Fruit fly (Drosophila melanogaster) whole organism, prepupa: ENCODE results near the gene CG16779.

Experiments used
- Blimp-1 ChIP-seq: fragments of 200-800 bp; sonication (Bioruptor generic); optimal IDR thresholded peaks from 3 replicates; lab custom pipeline; 2017; ENCODE audit warnings: missing biosample characterization, missing genetic modification characterization, mild to moderate bottlenecking, moderate library complexity, missing genetic modification reagents
- CG10631 ChIP-seq: fragments of 200-800 bp; sonication (Bioruptor generic); optimal IDR thresholded peaks from 2 replicates; lab custom pipeline; 2016; ENCODE audit warnings: missing biosample characterization, missing genetic modification characterization
- CG11294 ChIP-seq: fragments of 200-800 bp; sonication (Bioruptor generic); IDR thresholded peaks from 2 replicates; pipeline ENCODE4 v1.3.6; 2022; ENCODE audit warnings: missing biosample characterization, missing genetic modification characterization
- CG1621 ChIP-seq: fragments of 200-800 bp; sonication (Bioruptor generic); optimal IDR thresholded peaks from 3 replicates; lab custom pipeline; 2018; ENCODE audit warnings: missing biosample characterization, mild to moderate bottlenecking, missing genetic modification characterization
- CG16779 ChIP-seq: fragments of 200-800 bp; sonication (Bioruptor generic); optimal IDR thresholded peaks from 3 replicates; lab custom pipeline; 2017; ENCODE audit warnings: missing biosample characterization, mild to moderate bottlenecking, missing genetic modification characterization
- CG3032 ChIP-seq: fragments of 200-800 bp; optimal IDR thresholded peaks from 2 replicates; lab custom pipeline; 2019; ENCODE audit warnings: missing biosample characterization, mild to moderate bottlenecking, missing genetic modification characterization, moderate library complexity
- CG31627 ChIP-seq: fragments of 200-800 bp; sonication (Bioruptor generic); optimal IDR thresholded peaks from 3 replicates; lab custom pipeline; 2016; ENCODE audit warnings: missing biosample characterization, missing genetic modification characterization
- CG32006 ChIP-seq: fragments of 200-800 bp; sonication (Bioruptor generic); optimal IDR thresholded peaks from 3 replicates; lab custom pipeline; 2017; ENCODE audit warnings: missing biosample characterization, mild to moderate bottlenecking, missing genetic modification characterization
- CG34406 ChIP-seq: fragments of 200-800 bp; sonication (Bioruptor generic); optimal IDR thresholded peaks from 3 replicates; lab custom pipeline; 2016; ENCODE audit warnings: missing biosample characterization, missing genetic modification characterization
- CG3919 ChIP-seq: fragments of 200-800 bp; sonication (Bioruptor generic); optimal IDR thresholded peaks from 3 replicates; lab custom pipeline; 2016; ENCODE audit warnings: missing biosample characterization, missing genetic modification characterization
- CG4318 ChIP-seq: fragments of 200-800 bp; sonication (Bioruptor generic); optimal IDR thresholded peaks from 3 replicates; lab custom pipeline; 2017; ENCODE audit warnings: missing biosample characterization, mild to moderate bottlenecking, missing genetic modification characterization
- CG6163 ChIP-seq: fragments of 200-800 bp; sonication (Bioruptor generic); IDR thresholded peaks from 3 replicates; pipeline ENCODE4 v1.3.6; 2022; ENCODE audit warnings: missing biosample characterization, missing genetic modification characterization
- CG6276 ChIP-seq: fragments of 200-800 bp; sonication (Bioruptor generic); optimal IDR thresholded peaks from 2 replicates; lab custom pipeline; 2017; ENCODE audit warnings: missing biosample characterization, mild to moderate bottlenecking, missing genetic modification characterization
- CG6792 ChIP-seq: fragments of 200-800 bp; sonication (Bioruptor generic); optimal IDR thresholded peaks from 3 replicates; lab custom pipeline; 2016; ENCODE audit warnings: missing biosample characterization, missing genetic modification characterization
- CG6808 ChIP-seq: fragments of 200-800 bp; sonication (Bioruptor generic); optimal IDR thresholded peaks from 3 replicates; lab custom pipeline; 2017; ENCODE audit warnings: missing biosample characterization, missing genetic modification characterization, mild to moderate bottlenecking, moderate library complexity, missing genetic modification reagents
- CG6854 ChIP-seq: fragments of 200-800 bp; sonication (Bioruptor generic); optimal IDR thresholded peaks from 2 replicates; lab custom pipeline; 2017; ENCODE audit warnings: missing biosample characterization, mild to moderate bottlenecking, missing genetic modification characterization
- CG7368 ChIP-seq: fragments of 200-800 bp; sonication (Bioruptor generic); optimal IDR thresholded peaks from 3 replicates; lab custom pipeline; 2016; ENCODE audit warnings: missing biosample characterization, missing genetic modification characterization
- CG8119 ChIP-seq: fragments of 200-800 bp; sonication (Bioruptor generic); IDR thresholded peaks from 3 replicates; pipeline ENCODE4 v1.3.6; 2022; ENCODE audit warnings: missing biosample characterization, missing genetic modification characterization
- CG8319 ChIP-seq: fragments of 200-800 bp; sonication (Bioruptor generic); optimal IDR thresholded peaks from 3 replicates; lab custom pipeline; 2016; ENCODE audit warnings: missing biosample characterization, missing genetic modification characterization
- CG9139 ChIP-seq: fragments of 200-800 bp; sonication (Bioruptor generic); optimal IDR thresholded peaks from 3 replicates; lab custom pipeline; 2017; ENCODE audit warnings: missing biosample characterization, mild to moderate bottlenecking, missing genetic modification characterization
- Eip78C ChIP-seq: fragments of 200-800 bp; sonication (Bioruptor generic); peaks from one replicate; lab custom pipeline; 2016; ENCODE audit warnings: missing biosample characterization, missing genetic modification characterization
- Eip93F ChIP-seq: fragments of 200-800 bp; sonication (Bioruptor generic); optimal IDR thresholded peaks from 2 replicates; lab custom pipeline; 2016; ENCODE audit warnings: missing biosample characterization, mild to moderate bottlenecking, missing genetic modification characterization
- Ets21C ChIP-seq: fragments of 200-800 bp; sonication (Bioruptor generic); optimal IDR thresholded peaks from 3 replicates; lab custom pipeline; 2016; ENCODE audit warnings: missing biosample characterization, missing genetic modification characterization
- Hr39 ChIP-seq: fragments of 200-800 bp; sonication (Bioruptor generic); optimal IDR thresholded peaks from 2 replicates; lab custom pipeline; 2016; ENCODE audit warnings: missing biosample characterization, missing genetic modification characterization
- Hr4 ChIP-seq: fragments of 200-800 bp; sonication (Bioruptor generic); optimal IDR thresholded peaks from 3 replicates; lab custom pipeline; 2016; ENCODE audit warnings: missing biosample characterization, missing genetic modification characterization
- OdsH ChIP-seq: fragments of 200-800 bp; sonication (Bioruptor generic); optimal IDR thresholded peaks from 3 replicates; lab custom pipeline; 2016; ENCODE audit warnings: missing biosample characterization, missing genetic modification characterization
- Smox ChIP-seq: fragments of 200-800 bp; sonication (Bioruptor generic); optimal IDR thresholded peaks from 3 replicates; lab custom pipeline; 2016; ENCODE audit warnings: missing biosample characterization, missing genetic modification characterization
- Sox102F ChIP-seq: fragments of 200-800 bp; sonication (Bioruptor generic); optimal IDR thresholded peaks from 2 replicates; lab custom pipeline; 2016; ENCODE audit warnings: missing biosample characterization, mild to moderate bottlenecking, missing genetic modification characterization
- Sox15 ChIP-seq: fragments of 200-800 bp; sonication (Bioruptor generic); optimal IDR thresholded peaks from 3 replicates; lab custom pipeline; 2016; ENCODE audit warnings: missing biosample characterization, missing genetic modification characterization
- achi ChIP-seq: fragments of 200-800 bp; sonication (Bioruptor generic); optimal IDR thresholded peaks from 3 replicates; lab custom pipeline; 2016; ENCODE audit warnings: missing biosample characterization, missing genetic modification characterization
- acj6 ChIP-seq: fragments of 200-800 bp; sonication (Bioruptor generic); optimal IDR thresholded peaks from 3 replicates; lab custom pipeline; 2016; ENCODE audit warnings: missing biosample characterization, missing genetic modification characterization
- cyc ChIP-seq: fragments of 200-800 bp; sonication (Bioruptor generic); optimal IDR thresholded peaks from 3 replicates; lab custom pipeline; 2016; ENCODE audit warnings: missing biosample characterization, missing genetic modification characterization
- dac ChIP-seq: fragments of 200-800 bp; sonication (Bioruptor generic); optimal IDR thresholded peaks from 2 replicates; lab custom pipeline; 2017; ENCODE audit warnings: missing biosample characterization, mild to moderate bottlenecking, missing genetic modification characterization
- dsx ChIP-seq: fragments of 200-800 bp; optimal IDR thresholded peaks from 3 replicates; lab custom pipeline; 2019; ENCODE audit warnings: missing biosample characterization, mild to moderate bottlenecking, missing genetic modification characterization, moderate library complexity; ENCODE audit not compliant: poor library complexity, severe bottlenecking
- eg ChIP-seq: fragments of 200-800 bp; sonication (Bioruptor generic); IDR thresholded peaks from 3 replicates; pipeline ENCODE4 v1.3.6; 2022; ENCODE audit warnings: missing biosample characterization, missing genetic modification characterization
- esn ChIP-seq: fragments of 200-800 bp; sonication (Bioruptor generic); optimal IDR thresholded peaks from 2 replicates; lab custom pipeline; 2016; ENCODE audit warnings: missing biosample characterization, mild to moderate bottlenecking, missing genetic modification characterization, moderate library complexity
- fd59A ChIP-seq: fragments of 200-800 bp; sonication (Bioruptor generic); optimal IDR thresholded peaks from 2 replicates; lab custom pipeline; 2017; ENCODE audit warnings: missing biosample characterization, mild to moderate bottlenecking, missing genetic modification characterization, missing genetic modification reagents
- fd85E ChIP-seq: fragments of 200-800 bp; sonication (Bioruptor generic); optimal IDR thresholded peaks from 3 replicates; lab custom pipeline; 2016; ENCODE audit warnings: missing biosample characterization, missing genetic modification characterization
- fkh ChIP-seq: fragments of 200-800 bp; sonication (Bioruptor generic); optimal IDR thresholded peaks from 3 replicates; lab custom pipeline; 2017; ENCODE audit warnings: missing biosample characterization, mild to moderate bottlenecking, missing genetic modification characterization, moderate library complexity
- net ChIP-seq: fragments of 200-800 bp; sonication (Bioruptor generic); optimal IDR thresholded peaks from 3 replicates; lab custom pipeline; 2016; ENCODE audit warnings: missing biosample characterization, missing genetic modification characterization
- pdm3 ChIP-seq: fragments of 200-800 bp; sonication (Bioruptor generic); optimal IDR thresholded peaks from 3 replicates; lab custom pipeline; 2016; ENCODE audit warnings: missing biosample characterization, missing genetic modification characterization
- salr ChIP-seq, 2 experiments: fragments of 200-800 bp; sonication (Bioruptor generic); optimal IDR thresholded peaks; 3 replicates each; lab custom pipeline; 2016 to 2018; ENCODE audit warnings: missing biosample characterization in 2 of 2, missing genetic modification characterization in 2 of 2, mild to moderate bottlenecking in 1 of 2
- spab ChIP-seq: fragments of 200-800 bp; sonication (Bioruptor generic); optimal IDR thresholded peaks from 2 replicates; lab custom pipeline; 2017; ENCODE audit warnings: missing biosample characterization, mild to moderate bottlenecking, missing genetic modification characterization, missing genetic modification reagents
- ss ChIP-seq, 2 experiments: fragments of 200-800 bp; sonication (Bioruptor generic); optimal IDR thresholded peaks; 2 replicates in 1 of 2; 3 replicates in 1 of 2; lab custom pipeline; 2017 to 2018; ENCODE audit warnings: mild to moderate bottlenecking in 2 of 2, missing biosample characterization in 2 of 2, missing genetic modification characterization in 2 of 2, moderate library complexity in 1 of 2
- svp ChIP-seq: fragments of 200-800 bp; sonication (Bioruptor generic); peaks from one replicate; lab custom pipeline; 2016; ENCODE audit warnings: missing biosample characterization, missing genetic modification characterization
- topi ChIP-seq: fragments of 200-800 bp; sonication (Bioruptor generic); optimal IDR thresholded peaks from 3 replicates; lab custom pipeline; 2016; ENCODE audit warnings: missing biosample characterization, missing genetic modification characterization
- vri ChIP-seq: fragments of 200-800 bp; sonication (Bioruptor generic); optimal IDR thresholded peaks from 3 replicates; lab custom pipeline; 2016; ENCODE audit warnings: missing biosample characterization, mild to moderate bottlenecking, missing genetic modification characterization

The CG16779 gene

DNA sequence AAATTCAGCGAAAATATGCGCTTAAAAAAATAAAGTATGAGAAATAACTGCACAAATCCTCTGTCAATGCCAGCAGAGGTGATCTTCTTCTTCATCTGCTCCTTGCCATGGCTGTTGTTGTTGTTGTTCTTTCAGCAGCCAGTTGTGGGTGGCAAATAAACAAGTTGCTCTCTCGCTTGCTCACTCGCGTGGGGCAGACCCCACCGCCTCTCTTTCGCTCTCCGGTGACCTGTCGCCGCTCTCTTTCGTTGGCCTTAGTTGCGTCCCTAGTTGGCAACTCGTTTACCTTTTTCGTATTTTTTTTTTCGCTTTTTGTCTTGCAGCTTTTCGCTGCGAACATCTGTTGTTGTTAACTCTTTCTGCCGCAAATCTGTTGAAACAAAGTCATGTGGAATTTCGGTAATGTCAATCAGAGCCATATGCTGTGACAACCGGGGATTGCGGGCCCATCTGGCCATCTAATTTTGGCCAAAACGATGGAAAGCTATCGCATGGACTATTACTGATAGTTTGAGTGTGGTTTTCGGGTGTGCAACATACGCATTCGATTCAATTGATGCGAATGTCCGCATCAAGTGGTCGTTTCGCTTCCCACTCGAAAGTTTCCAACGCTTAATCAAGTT, 41.2 kb upstream of the CG16779 start:
- TF ChIP-seq esn (GFP tag; lab: Kevin White, UChicago) (no peak), CG16779 (tag; lab: Kevin White, UChicago) (no peak), Hr4 (GFP tag; lab: Kevin White, UChicago) (no peak), net (GFP tag; lab: Kevin White, UChicago) (no peak), Ets21C (GFP tag; lab: Kevin White, UChicago) (no peak), cyc (GFP tag; lab: Kevin White, UChicago) (no peak), Sox15 (GFP tag; lab: Kevin White, UChicago) (no peak), dsx (GFP tag; lab: Kevin White, UChicago) (peak; percentile 63)

- TF ChIP-seq CG1621 (tag; lab: Kevin White, UChicago) (peak; percentile 79), CG4318 (GFP tag; lab: Kevin White, UChicago) (peak; percentile 85), cyc (GFP tag; lab: Kevin White, UChicago) (peak; percentile 87), achi (peak; percentile 92), esn (GFP tag; lab: Kevin White, UChicago) (peak; percentile 93), CG7368 (peak; percentile 82), CG8319 (peak; percentile 83), CG6808 (GFP tag; lab: Kevin White, UChicago) (no peak), pdm3 (GFP tag; lab: Kevin White, UChicago) (peak; percentile 93), net (GFP tag; lab: Kevin White, UChicago) (peak; percentile 91), vri (no peak), CG34406 (peak; percentile 88), spab (GFP tag; lab: Kevin White, UChicago) (peak; percentile 79), CG3919 (GFP tag; lab: Kevin White, UChicago) (peak; percentile 92), eg (GFP tag; lab: Robert Waterston, UW) (peak; percentile 94), svp (GFP tag; lab: Kevin White, UChicago) (peak; percentile 90), Eip93F (GFP tag; lab: Kevin White, UChicago) (no peak), Hr4 (GFP tag; lab: Kevin White, UChicago) (peak; percentile 95), acj6 (GFP tag; lab: Kevin White, UChicago) (peak; percentile 92), CG6792 (GFP tag; lab: Kevin White, UChicago) (peak; percentile 86), dac (peak; percentile 74), CG3032 (tag; lab: Kevin White, UChicago) (peak; percentile 87), CG32006 (GFP tag; lab: Kevin White, UChicago) (peak; percentile 95), Blimp-1 (GFP tag; lab: Kevin White, UChicago) (peak; percentile 61), fd85E (GFP tag; lab: Kevin White, UChicago) (peak; percentile 67), CG6854 (GFP tag; lab: Kevin White, UChicago) (no peak), CG6163 (GFP tag; lab: Robert Waterston, UW) (no peak; the same call in none of the 3 replicates), Ets21C (GFP tag; lab: Kevin White, UChicago) (peak; percentile 75), CG10631 (peak; percentile 91), topi (GFP tag; lab: Kevin White, UChicago) (peak; percentile 90), ss (GFP tag; optimal IDR thresholded peaks at IDR 0.05; lab: Kevin White, UChicago) (peak in 1 of 2 experiments; percentile 57), CG31627 (peak; percentile 92), Smox (peak; percentile 89), CG9139 (GFP tag; lab: Kevin White, UChicago) (no peak), Sox102F (GFP tag; lab: Kevin White, UChicago) (peak; percentile 90), fd59A (GFP tag; lab: Kevin White, UChicago) (peak; percentile 82), CG8119 (GFP tag; lab: Robert Waterston, UW) (peak; percentile 93), Hr39 (GFP tag; lab: Kevin White, UChicago) (peak; percentile 91), salr (GFP tag; optimal IDR thresholded peaks at IDR 0.05; lab: Kevin White, UChicago) (peak; percentile 69 to 92), CG6276 (GFP tag; lab: Kevin White, UChicago) (peak; percentile 86), dsx (GFP tag; lab: Kevin White, UChicago) (peak; percentile 80), OdsH (GFP tag; lab: Kevin White, UChicago) (peak; percentile 93), fkh (GFP tag; lab: Kevin White, UChicago) (peak; percentile 21), CG11294 (GFP tag; lab: Robert Waterston, UW) (peak; percentile 78; the same call in 1 of the 2 replicates), Sox15 (GFP tag; lab: Kevin White, UChicago) (peak; percentile 81), Eip78C (GFP tag; lab: Kevin White, UChicago) (peak; percentile 97)
These were observed 40.6 kb upstream of the CG16779 start for dm6 chr3R:9534125-9534496.
